Worm (Caenorhabditis elegans): ENCODE measurements around the gene Y54G2A.49.

Y54G2A.49 gene

DNA sequence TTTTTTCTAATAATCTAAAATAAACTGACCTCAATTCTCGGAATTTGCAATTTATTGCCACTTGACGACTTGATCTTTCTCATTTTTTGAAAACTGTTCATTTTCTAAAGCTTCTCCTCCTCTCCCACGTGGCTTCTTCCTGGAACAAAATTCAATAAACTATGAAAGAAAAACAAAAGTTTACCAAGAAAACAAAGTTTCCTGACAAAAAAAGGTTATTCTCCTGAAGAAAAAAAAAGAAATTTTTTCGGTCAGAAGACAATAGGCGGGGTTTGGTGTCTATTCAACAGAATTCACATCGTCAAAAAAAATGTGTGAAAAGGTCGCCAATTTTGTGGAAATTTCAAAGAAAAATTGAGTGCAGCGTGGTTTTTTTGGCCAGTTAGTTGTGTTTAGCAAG, 11.7 kb upstream of the Y54G2A.49 start, which contains the start of gene Y54G2A.16:
TSS of gene Y54G2A.16 (minus strand) at position 101 of the 400 bp plus-strand sequence.
- no peak for TF ChIP-seq tbx-8 (GFP tag; optimal IDR thresholded peaks at IDR 0.05)

DNA sequence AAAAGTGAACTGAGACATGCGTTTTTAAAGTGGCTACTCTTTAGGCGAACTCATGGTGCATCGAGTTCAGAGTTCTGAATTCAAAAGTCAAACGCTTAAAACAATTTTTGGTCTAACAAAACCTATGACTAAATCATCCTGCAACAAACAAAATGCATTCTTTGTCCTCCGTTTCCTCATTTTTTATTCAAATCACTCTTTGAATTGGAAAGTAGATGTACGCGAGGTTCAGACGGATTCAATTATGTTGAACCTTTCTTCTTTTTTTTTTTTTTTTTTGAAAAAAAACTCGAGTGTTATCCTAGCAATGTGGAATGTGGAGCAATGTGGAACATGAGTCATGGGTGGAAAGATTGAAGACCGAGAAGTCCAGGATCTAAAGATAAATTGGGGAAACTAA, 5.7 kb upstream of the Y54G2A.49 start:
- no peak for TF ChIP-seq mls-2 (tag; optimal IDR thresholded peaks at IDR 0.05)
- no peak for TF ChIP-seq nhr-76 (tag; optimal IDR thresholded peaks at IDR 0.05)
- no peak for TF ChIP-seq pha-4 (tag; optimal IDR thresholded peaks at IDR 0.05)
- no peak for TF ChIP-seq bed-3 (GFP tag; optimal IDR thresholded peaks at IDR 0.05)
- no peak for TF ChIP-seq unc-62 (GFP tag; optimal IDR thresholded peaks at IDR 0.05)
- no peak for TF ChIP-seq zip-8 (tag; optimal IDR thresholded peaks at IDR 0.05)
- TF ChIP-seq nhr-2 (tag; optimal IDR thresholded peaks at IDR 0.05): no peak
- no peak for TF ChIP-seq drap-1 (GFP tag; optimal IDR thresholded peaks at IDR 0.05)
- no peak for TF ChIP-seq unc-120 (tag; optimal IDR thresholded peaks at IDR 0.05; ENCODE audit: poor library complexity, severe bottlenecking)
- TF ChIP-seq elt-3 (tag; optimal IDR thresholded peaks at IDR 0.05): no peak
- no peak for TF ChIP-seq elt-1 (tag; optimal IDR thresholded peaks at IDR 0.05; ENCODE audit: borderline replicate concordance, insufficient read depth)
- no peak for TF ChIP-seq mep-1 (tag; optimal IDR thresholded peaks at IDR 0.05)
- TF ChIP-seq sem-2 (GFP tag; optimal IDR thresholded peaks at IDR 0.05): no peak
- TF ChIP-seq flh-1 (GFP tag; optimal IDR thresholded peaks at IDR 0.05): no peak
- TF ChIP-seq unc-39 (tag; optimal IDR thresholded peaks at IDR 0.05): no peak
- TF ChIP-seq nhr-28 (tag; optimal IDR thresholded peaks at IDR 0.05): no peak

DNA sequence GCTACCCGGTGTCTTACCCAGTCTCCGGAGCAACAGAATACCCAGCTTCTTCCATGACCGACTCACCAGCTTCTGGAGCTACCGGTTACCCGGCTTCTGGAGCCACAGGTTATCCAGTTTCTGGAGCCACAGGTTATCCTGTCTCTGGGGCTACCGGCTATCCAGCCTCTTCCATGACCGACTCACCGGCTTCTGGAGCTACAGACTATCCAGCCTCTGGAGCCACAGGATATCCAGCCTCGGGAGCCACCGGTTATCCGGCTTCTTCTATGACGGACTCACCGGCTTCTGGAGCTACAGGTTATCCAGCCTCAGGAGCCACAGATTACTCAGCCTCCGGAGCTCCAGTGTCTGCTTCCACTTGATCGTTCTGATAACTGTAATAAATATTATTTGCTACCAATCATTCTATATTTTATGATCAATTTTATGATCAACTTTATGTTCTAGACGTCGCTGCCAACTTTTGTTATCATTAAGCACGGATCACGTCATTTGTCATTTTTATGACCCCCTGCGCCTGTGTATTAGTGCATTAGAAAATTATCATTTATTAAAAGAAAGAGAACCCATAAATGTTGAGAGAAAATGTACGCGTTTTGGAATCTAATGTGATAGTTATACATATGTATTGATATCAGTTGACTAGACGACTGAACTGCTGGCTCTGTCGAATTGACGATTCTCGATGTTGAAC, 2.1 kb upstream of the Y54G2A.49 start:
- TF ChIP-seq hlh-1 (tag; optimal IDR thresholded peaks at IDR 0.05) (no peak), elt-1 (tag; optimal IDR thresholded peaks at IDR 0.05; ENCODE audit: borderline replicate concordance, insufficient read depth) (no peak)

DNA sequence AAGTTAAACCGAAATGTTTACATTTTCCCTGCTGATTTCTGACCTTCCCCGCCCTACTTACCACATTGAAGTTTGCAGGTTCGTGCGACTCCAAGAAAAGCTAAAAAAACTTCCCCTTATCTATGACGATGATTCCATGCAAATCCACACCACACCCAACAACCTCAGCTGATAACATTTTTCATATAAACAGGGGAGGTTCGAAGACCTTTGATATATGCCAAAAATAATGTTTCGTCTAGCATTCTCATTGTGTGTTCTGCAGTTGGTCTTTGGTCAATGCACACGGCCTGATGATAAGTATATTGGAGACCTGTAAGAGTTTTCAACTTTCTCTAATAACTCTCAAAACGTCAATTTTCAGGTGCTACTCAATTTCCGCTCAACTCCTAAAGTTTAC, 1.1 kb upstream of the Y54G2A.49 start:
- TF ChIP-seq M03D4.4 (tag; optimal IDR thresholded peaks at IDR 0.05) (no peak), sem-2 (GFP tag; optimal IDR thresholded peaks at IDR 0.05) (no peak), bed-3 (GFP tag; optimal IDR thresholded peaks at IDR 0.05) (no peak), ces-1 (GFP tag; optimal IDR thresholded peaks at IDR 0.05) (no peak), zip-8 (tag; optimal IDR thresholded peaks at IDR 0.05) (no peak), mep-1 (tag; optimal IDR thresholded peaks at IDR 0.05) (no peak), nhr-28 (tag; optimal IDR thresholded peaks at IDR 0.05) (no peak), snpc-4 (tag; optimal IDR thresholded peaks at IDR 0.05) (no peak), flh-1 (GFP tag; optimal IDR thresholded peaks at IDR 0.05) (no peak), elt-1 (tag; optimal IDR thresholded peaks at IDR 0.05; ENCODE audit: borderline replicate concordance, insufficient read depth) (no peak), nhr-237 (tag; optimal IDR thresholded peaks at IDR 0.05) (no peak), ztf-11 (tag; optimal IDR thresholded peaks at IDR 0.05) (no peak), unc-120 (tag; optimal IDR thresholded peaks at IDR 0.05; ENCODE audit: poor library complexity, severe bottlenecking) (no peak)

DNA sequence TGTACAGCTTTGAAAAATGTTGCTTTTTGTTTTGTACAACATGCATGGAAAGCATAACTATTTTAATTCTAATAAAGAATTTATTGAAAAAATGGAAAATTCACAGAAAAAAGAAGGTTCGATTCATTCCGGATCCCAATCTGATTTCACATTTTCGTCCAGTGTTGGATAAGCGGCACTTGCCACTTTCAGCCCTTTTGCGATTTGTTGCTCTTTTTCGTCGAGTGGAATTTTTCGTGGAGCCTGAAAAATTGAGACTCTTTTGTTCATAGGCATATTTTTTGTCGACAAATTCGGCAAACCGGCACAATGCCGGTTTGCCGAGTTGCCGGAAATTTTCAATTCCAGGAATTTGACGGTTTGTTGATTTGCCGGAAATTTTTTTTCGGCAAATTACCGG, 1.4 kb downstream of the Y54G2A.49 start:
- no peak for TF ChIP-seq mab-5 (tag; optimal IDR thresholded peaks at IDR 0.05)
- no peak for TF ChIP-seq hlh-1 (tag; optimal IDR thresholded peaks at IDR 0.05)
- TF ChIP-seq cnd-1 (tag; optimal IDR thresholded peaks at IDR 0.05): no peak
- TF ChIP-seq snpc-4 (tag; optimal IDR thresholded peaks at IDR 0.05): no peak

DNA sequence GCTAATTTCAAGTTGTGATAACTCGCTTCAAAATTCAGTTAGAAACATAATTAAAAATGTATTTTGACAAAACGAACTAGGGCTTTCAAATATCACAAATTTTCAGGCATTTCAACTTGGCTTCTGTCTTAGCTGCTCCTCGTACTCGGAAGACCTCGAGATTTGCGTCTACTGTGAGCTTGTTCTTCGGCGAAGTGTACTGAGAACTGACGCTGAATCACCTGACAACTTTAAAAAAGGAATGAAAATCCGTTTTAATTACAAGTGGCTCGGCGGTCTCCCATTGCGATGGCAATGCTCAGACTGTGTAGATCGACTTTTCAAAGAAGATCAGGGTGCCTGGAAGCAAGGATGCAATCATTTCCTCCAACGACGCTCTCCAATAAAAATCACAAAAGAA, 2.5 kb downstream of the Y54G2A.49 start, which contains the start of gene clec-85:
TSS of gene clec-85 (plus strand) at position 301 of the 400 bp plus-strand sequence.
- TF ChIP-seq ceh-43 (GFP tag; optimal IDR thresholded peaks at IDR 0.05) (no peak), nhr-76 (tag; optimal IDR thresholded peaks at IDR 0.05) (no peak), lin-13 (tag; optimal IDR thresholded peaks at IDR 0.05) (no peak), sem-2 (GFP tag; optimal IDR thresholded peaks at IDR 0.05) (no peak), mls-2 (tag; optimal IDR thresholded peaks at IDR 0.05) (no peak), zip-8 (tag; optimal IDR thresholded peaks at IDR 0.05) (no peak), nhr-2 (tag; optimal IDR thresholded peaks at IDR 0.05) (no peak), drap-1 (GFP tag; optimal IDR thresholded peaks at IDR 0.05) (no peak), tbx-8 (GFP tag; optimal IDR thresholded peaks at IDR 0.05) (no peak), elt-3 (tag; optimal IDR thresholded peaks at IDR 0.05) (no peak), ces-1 (GFP tag; optimal IDR thresholded peaks at IDR 0.05) (no peak), M03D4.4 (tag; optimal IDR thresholded peaks at IDR 0.05) (no peak), hlh-1 (tag; optimal IDR thresholded peaks at IDR 0.05) (no peak)
